Fruit fly (Drosophila melanogaster) whole organism, adult: ENCODE measurements around the gene Obp99d.

Experiments used
- CG11617 ChIP-seq: fragments of 200-800 bp; sonication (Bioruptor generic); optimal IDR thresholded peaks from 2 replicates; lab custom pipeline; 2017; ENCODE audit warnings: mild to moderate bottlenecking, missing biosample characterization, missing genetic modification reagents, missing genetic modification characterization
- CG12768 ChIP-seq: fragments of 200-800 bp; sonication (Bioruptor generic); optimal IDR thresholded peaks from 2 replicates; lab custom pipeline; 2017; ENCODE audit warnings: missing biosample characterization, missing genetic modification characterization, mild to moderate bottlenecking, moderate library complexity, missing genetic modification reagents
- CG14711 ChIP-seq: fragments of 200-800 bp; sonication (Bioruptor generic); optimal IDR thresholded peaks from 2 replicates; lab custom pipeline; 2018; ENCODE audit warnings: missing biosample characterization, mild to moderate bottlenecking, missing genetic modification characterization, moderate library complexity
- CG1620 ChIP-seq: fragments of 200-800 bp; sonication (Bioruptor generic); optimal IDR thresholded peaks from 2 replicates; lab custom pipeline; 2016; ENCODE audit warnings: missing biosample characterization, missing genetic modification characterization
- CG33017 ChIP-seq: fragments of 200-800 bp; sonication (Bioruptor generic); optimal IDR thresholded peaks from 2 replicates; lab custom pipeline; 2018; ENCODE audit warnings: missing biosample characterization, mild to moderate bottlenecking, missing genetic modification characterization, moderate library complexity
- CG5204 ChIP-seq: fragments of 200-800 bp; sonication (Bioruptor generic); optimal IDR thresholded peaks from 2 replicates; lab custom pipeline; 2016; ENCODE audit warnings: missing biosample characterization, missing genetic modification characterization
- CG7045 ChIP-seq: fragments of 200-800 bp; sonication (Bioruptor generic); optimal IDR thresholded peaks from 2 replicates; lab custom pipeline; 2017; ENCODE audit warnings: missing biosample characterization, mild to moderate bottlenecking, missing genetic modification characterization
- CG7101 ChIP-seq: fragments of 200-800 bp; sonication (Bioruptor generic); optimal IDR thresholded peaks from 2 replicates; lab custom pipeline; 2018; ENCODE audit warnings: missing biosample characterization, mild to moderate bottlenecking, missing genetic modification characterization, moderate library complexity
- Clk ChIP-seq: fragments of 200-800 bp; sonication (Bioruptor generic); optimal IDR thresholded peaks from 2 replicates; lab custom pipeline; 2017; ENCODE audit warnings: missing biosample characterization, missing genetic modification characterization
- Crg-1 ChIP-seq: fragments of 200-800 bp; sonication (Bioruptor generic); optimal IDR thresholded peaks from 2 replicates; lab custom pipeline; 2016; ENCODE audit warnings: missing biosample characterization, missing genetic modification characterization
- Hr96 ChIP-seq: fragments of 200-800 bp; sonication (Bioruptor generic); optimal IDR thresholded peaks from 2 replicates; lab custom pipeline; 2016; ENCODE audit warnings: missing biosample characterization, missing genetic modification characterization
- Mnt ChIP-seq: fragments of 200-800 bp; sonication (Bioruptor generic); optimal IDR thresholded peaks from 2 replicates; lab custom pipeline; 2016; ENCODE audit warnings: missing biosample characterization, mild to moderate bottlenecking, missing genetic modification characterization
- bab1 ChIP-seq: fragments of 200-800 bp; sonication (Bioruptor generic); optimal IDR thresholded peaks from 3 replicates; lab custom pipeline; 2019; ENCODE audit warnings: missing biosample characterization, mild to moderate bottlenecking, missing genetic modification characterization, moderate library complexity
- cic ChIP-seq: fragments of 200-800 bp; sonication (Bioruptor generic); optimal IDR thresholded peaks from 2 replicates; lab custom pipeline; 2017; ENCODE audit warnings: missing biosample characterization, mild to moderate bottlenecking, missing genetic modification characterization, moderate library complexity
- cnc ChIP-seq, 2 experiments: fragments of >200 bp; optimal IDR thresholded peaks; 2 replicates each; lab custom pipeline; 2017
- kay ChIP-seq: fragments of 200-800 bp; sonication (Bioruptor generic); peaks from one replicate; lab custom pipeline; 2016; ENCODE audit warnings: missing biosample characterization, missing genetic modification characterization, borderline replicate concordance
- ovo ChIP-seq: fragments of 200-800 bp; sonication (Bioruptor generic); optimal IDR thresholded peaks from 2 replicates; lab custom pipeline; 2016; ENCODE audit warnings: missing biosample characterization, missing genetic modification characterization
- pad ChIP-seq: fragments of 200-800 bp; sonication (Bioruptor generic); optimal IDR thresholded peaks from 3 replicates; lab custom pipeline; 2017; ENCODE audit warnings: missing biosample characterization, missing genetic modification characterization, mild to moderate bottlenecking, moderate library complexity, missing genetic modification reagents
- tj ChIP-seq: fragments of 200-800 bp; sonication (Bioruptor generic); optimal IDR thresholded peaks from 3 replicates; lab custom pipeline; 2017; ENCODE audit warnings: missing biosample characterization, mild to moderate bottlenecking, missing genetic modification characterization, moderate library complexity
- toe ChIP-seq: fragments of 200-800 bp; sonication (Bioruptor generic); optimal IDR thresholded peaks from 2 replicates; lab custom pipeline; 2016; ENCODE audit warnings: missing biosample characterization, missing genetic modification characterization

Gene Obp99d

DNA sequence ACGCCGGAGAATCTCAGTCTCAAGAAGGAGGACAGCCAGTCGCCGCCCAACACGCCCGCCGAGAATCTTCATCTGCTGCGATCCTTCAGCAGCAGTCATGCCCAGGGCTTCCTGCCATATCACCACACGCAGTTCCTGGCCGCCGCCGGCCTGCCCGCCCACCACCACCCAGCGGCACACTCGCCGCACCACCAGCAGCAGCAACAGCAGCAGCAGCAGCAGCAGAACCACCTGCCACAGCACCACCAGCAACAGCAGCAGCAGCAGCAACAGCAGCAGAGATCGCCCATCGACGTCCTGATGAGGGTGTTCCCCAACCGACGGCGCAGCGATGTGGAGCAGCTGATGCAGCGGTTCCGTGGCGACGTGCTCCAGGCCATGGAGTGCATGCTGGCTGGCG lies 18.6 kb upstream of the Obp99d start:
- TF ChIP-seq bab1 (GFP tag; lab: Kevin White, UChicago): no peak
- no peak for TF ChIP-seq Crg-1 (GFP tag; lab: Kevin White, UChicago)
- no peak for TF ChIP-seq CG1620
- TF ChIP-seq ovo (GFP tag; lab: Kevin White, UChicago): no peak
- TF ChIP-seq CG14711 (tag; lab: Kevin White, UChicago): no peak
- no peak for TF ChIP-seq cnc (optimal IDR thresholded peaks at IDR 0.05; lab: Kevin White, UChicago)
- no peak for TF ChIP-seq Hr96 (GFP tag; lab: Kevin White, UChicago)
- TF ChIP-seq pad (GFP tag; lab: Kevin White, UChicago): no peak
- TF ChIP-seq CG12768 (GFP tag; lab: Kevin White, UChicago): no peak
- TF ChIP-seq CG5204 (GFP tag; lab: Kevin White, UChicago): no peak

DNA sequence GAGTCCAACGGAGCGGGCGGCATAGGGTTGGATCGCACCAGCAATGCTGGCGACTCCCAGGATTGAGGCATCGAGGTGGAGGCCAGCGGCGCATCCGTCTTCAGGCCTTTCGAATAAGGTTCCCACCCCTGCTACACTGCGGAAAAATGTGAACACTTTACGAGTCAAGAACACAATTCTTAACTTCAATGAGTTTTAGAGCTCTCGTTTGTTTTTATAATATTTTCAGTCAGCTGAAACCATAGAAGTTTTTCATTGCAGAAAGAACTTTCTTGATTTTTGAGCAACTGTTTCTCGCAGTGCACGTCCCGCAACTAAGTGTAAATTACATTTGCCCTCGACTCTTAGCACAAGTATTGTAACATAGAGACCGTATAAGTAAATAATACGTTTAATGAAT lies 17.9 kb upstream of the Obp99d start:
- TF ChIP-seq tj (GFP tag; lab: Kevin White, UChicago) (no peak), Mnt (GFP tag; lab: Kevin White, UChicago) (no peak), pad (GFP tag; lab: Kevin White, UChicago) (no peak), CG12768 (GFP tag; lab: Kevin White, UChicago) (no peak), CG11617 (no peak), bab1 (GFP tag; lab: Kevin White, UChicago) (no peak), CG33017 (tag; lab: Kevin White, UChicago) (no peak), CG7045 (GFP tag; lab: Kevin White, UChicago) (no peak), Crg-1 (GFP tag; lab: Kevin White, UChicago) (no peak), CG7101 (no peak), kay (GFP tag; lab: Kevin White, UChicago) (no peak), CG1620 (no peak), CG14711 (tag; lab: Kevin White, UChicago) (no peak), toe (no peak), cnc (optimal IDR thresholded peaks at IDR 0.05; lab: Kevin White, UChicago) (no peak), cic (no peak), CG5204 (GFP tag; lab: Kevin White, UChicago) (no peak), ovo (GFP tag; lab: Kevin White, UChicago) (no peak)

DNA sequence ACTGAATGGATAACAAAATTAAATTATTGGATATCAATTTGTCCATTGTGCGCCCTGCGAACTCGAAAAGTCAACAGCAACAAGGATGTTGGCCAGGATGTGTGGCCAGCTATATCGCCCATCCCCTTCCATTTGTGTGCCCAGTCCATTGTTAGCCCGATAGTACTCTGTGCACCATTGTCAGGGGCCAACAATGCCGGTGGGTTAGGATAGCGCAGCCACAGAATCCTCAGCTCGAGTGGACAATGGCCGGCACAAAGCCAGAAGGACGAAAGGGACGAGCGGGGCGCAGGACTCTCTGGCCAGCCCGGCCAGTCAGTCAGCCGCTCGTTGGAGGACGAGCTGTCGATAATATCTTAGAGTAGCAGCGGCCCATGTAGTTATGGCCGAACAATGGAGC lies 16.5 kb upstream of the Obp99d start:
- TF ChIP-seq CG1620 (no peak), CG33017 (tag; lab: Kevin White, UChicago) (no peak), bab1 (GFP tag; lab: Kevin White, UChicago) (no peak), Crg-1 (GFP tag; lab: Kevin White, UChicago) (no peak), Hr96 (GFP tag; lab: Kevin White, UChicago) (no peak), toe (no peak), CG7101 (no peak), tj (GFP tag; lab: Kevin White, UChicago) (no peak), kay (GFP tag; lab: Kevin White, UChicago) (no peak), CG7045 (GFP tag; lab: Kevin White, UChicago) (no peak), ovo (GFP tag; lab: Kevin White, UChicago) (no peak), cic (no peak), CG11617 (no peak), pad (GFP tag; lab: Kevin White, UChicago) (no peak), Clk (GFP tag; lab: Kevin White, UChicago) (no peak), cnc (optimal IDR thresholded peaks at IDR 0.05; lab: Kevin White, UChicago) (no peak), CG14711 (tag; lab: Kevin White, UChicago) (no peak)

DNA sequence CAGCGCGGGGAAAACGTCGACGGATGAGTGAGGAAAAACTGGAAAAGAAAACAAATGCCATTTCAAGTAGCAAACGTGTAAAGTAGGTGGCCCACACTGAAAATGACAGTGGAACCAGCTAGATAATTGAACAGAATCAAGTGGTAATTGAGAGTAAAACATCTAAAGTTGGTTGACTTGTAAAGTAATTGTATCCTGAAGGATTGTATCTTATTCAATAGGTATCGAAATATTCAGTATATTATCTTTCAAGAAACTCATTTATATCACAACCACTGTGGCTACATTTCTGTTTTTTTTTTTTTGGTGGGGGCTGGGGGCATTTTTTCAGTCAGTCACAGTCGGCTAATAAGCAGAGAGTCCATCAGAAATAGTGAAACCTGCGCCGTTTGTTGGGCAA lies 15.1 kb upstream of the Obp99d start:
- TF ChIP-seq CG7101 (no peak), tj (GFP tag; lab: Kevin White, UChicago) (no peak), Crg-1 (GFP tag; lab: Kevin White, UChicago) (no peak), pad (GFP tag; lab: Kevin White, UChicago) (no peak), kay (GFP tag; lab: Kevin White, UChicago) (no peak), Hr96 (GFP tag; lab: Kevin White, UChicago) (no peak), cic (no peak), cnc (optimal IDR thresholded peaks at IDR 0.05; lab: Kevin White, UChicago) (no peak), CG12768 (GFP tag; lab: Kevin White, UChicago) (no peak), bab1 (GFP tag; lab: Kevin White, UChicago) (no peak), CG5204 (GFP tag; lab: Kevin White, UChicago) (no peak), CG11617 (no peak), CG14711 (tag; lab: Kevin White, UChicago) (no peak), toe (no peak), CG7045 (GFP tag; lab: Kevin White, UChicago) (no peak), Mnt (GFP tag; lab: Kevin White, UChicago) (no peak), Clk (GFP tag; lab: Kevin White, UChicago) (no peak), CG33017 (tag; lab: Kevin White, UChicago) (no peak), ovo (GFP tag; lab: Kevin White, UChicago) (no peak)

DNA sequence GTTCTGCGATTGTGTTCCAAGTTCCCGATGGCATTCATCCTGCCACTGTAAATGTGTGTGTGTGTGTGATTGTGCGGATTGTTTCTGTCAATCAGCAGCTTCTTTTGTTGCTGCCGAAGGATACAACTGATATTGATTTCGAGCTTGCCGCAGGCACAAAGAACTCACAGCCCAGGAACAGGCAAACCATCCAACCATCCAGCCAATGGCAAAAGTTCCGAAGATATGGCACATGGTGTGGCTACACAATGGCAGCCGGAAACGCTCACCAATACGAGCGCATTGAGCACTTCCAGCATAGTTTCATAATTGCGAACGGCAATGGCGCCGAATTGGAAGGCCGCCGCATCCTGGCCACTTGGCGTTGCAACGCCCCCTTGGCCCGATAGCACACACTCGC lies 12.6 kb upstream of the Obp99d start:
- no peak for TF ChIP-seq CG12768 (GFP tag; lab: Kevin White, UChicago)
- TF ChIP-seq tj (GFP tag; lab: Kevin White, UChicago): no peak

DNA sequence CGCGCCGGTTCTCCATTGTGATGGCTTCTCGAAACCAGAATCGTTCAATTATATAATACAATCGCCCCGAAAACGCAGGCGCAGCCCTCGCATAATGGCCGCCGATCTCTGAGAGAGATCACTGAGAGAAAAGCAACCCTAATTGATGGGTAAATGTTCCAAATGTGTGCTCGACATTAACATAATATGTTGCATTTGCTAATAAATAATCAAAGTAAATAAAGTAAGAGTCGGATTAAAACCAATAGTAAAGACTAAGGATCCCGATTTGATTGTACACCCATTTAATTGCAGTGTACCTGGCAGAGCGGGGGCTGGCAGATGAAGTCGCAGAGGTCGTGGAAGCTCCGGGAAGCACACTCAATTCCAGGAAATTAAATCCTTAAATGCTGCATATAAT lies 9.7 kb upstream of the Obp99d start:
- TF ChIP-seq tj (GFP tag; lab: Kevin White, UChicago) (no peak), Mnt (GFP tag; lab: Kevin White, UChicago) (no peak), CG1620 (no peak), Clk (GFP tag; lab: Kevin White, UChicago) (no peak), CG11617 (no peak), CG12768 (GFP tag; lab: Kevin White, UChicago) (no peak), toe (no peak), CG5204 (GFP tag; lab: Kevin White, UChicago) (no peak), cnc (optimal IDR thresholded peaks at IDR 0.05; lab: Kevin White, UChicago) (no peak), cic (no peak), CG7101 (no peak), bab1 (GFP tag; lab: Kevin White, UChicago) (no peak), kay (GFP tag; lab: Kevin White, UChicago) (no peak)
